Worm (Caenorhabditis elegans): Measurements from ENCODE around the gene ugt-3.

The ugt-3 gene

DNA sequence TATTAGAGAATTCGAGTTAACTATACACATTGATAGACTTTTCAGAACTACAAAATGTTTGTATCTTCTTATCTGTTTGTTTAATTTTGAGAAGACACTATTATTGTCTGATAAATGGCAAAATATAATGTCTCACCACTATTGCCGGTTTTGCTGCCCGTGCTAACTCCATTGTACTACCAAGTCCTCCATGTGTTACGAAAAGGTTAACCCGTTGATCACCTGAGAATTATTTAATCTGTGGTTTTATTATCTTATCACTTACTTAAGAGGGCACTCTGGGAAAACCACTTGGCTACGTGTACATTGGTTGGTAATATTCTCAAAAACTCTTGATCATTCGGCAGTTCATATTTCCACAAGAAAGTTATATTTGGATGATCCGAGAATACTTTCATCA is 4.1 kb downstream of the ugt-3 start:
- TF ChIP-seq ceh-13 (GFP tag; optimal IDR thresholded peaks at IDR 0.05) (no peak), sea-1 (GFP tag; conservative IDR thresholded peaks at IDR 0.05) (no peak), hmg-4 (GFP tag; optimal IDR thresholded peaks at IDR 0.05) (no peak), tra-4 (tag; optimal IDR thresholded peaks at IDR 0.05) (no peak), flt-1 (GFP tag; IDR thresholded peaks at IDR 0.05) (no peak), ceh-36 (tag; optimal IDR thresholded peaks at IDR 0.05) (no peak), B0310.2 (tag; optimal IDR thresholded peaks at IDR 0.05) (no peak), ets-7 (tag; optimal IDR thresholded peaks at IDR 0.05) (no peak), F13C5.2 (tag; optimal IDR thresholded peaks at IDR 0.05) (no peak), aly-1 (tag; optimal IDR thresholded peaks at IDR 0.05) (no peak), pes-1 (GFP tag; IDR thresholded peaks at IDR 0.05) (no peak)

DNA sequence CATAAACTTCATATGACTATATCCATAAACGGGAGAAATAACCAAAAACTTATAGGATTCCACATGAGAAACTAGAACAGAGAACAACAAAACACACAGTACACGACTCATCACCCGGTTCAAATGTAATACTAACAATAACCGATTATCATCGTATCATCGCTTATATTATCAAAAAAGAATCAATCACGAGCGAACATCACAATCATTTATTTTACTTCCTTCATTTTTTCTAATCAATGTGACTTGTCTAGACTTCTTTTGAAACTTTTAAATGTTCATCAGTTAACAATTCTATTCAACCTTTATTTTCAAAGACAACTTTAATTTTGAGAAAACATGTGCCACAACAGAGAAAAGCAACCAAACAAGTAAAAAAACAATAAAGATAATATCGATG is 4.9 kb downstream of the ugt-3 start, which contains the start of gene ugt-4:
TSS of gene ugt-4 (minus strand) at position 141 of the 400 bp plus-strand sequence.
- TF ChIP-seq ama-1 (optimal IDR thresholded peaks at IDR 0.05): no peak
- TF ChIP-seq aly-1 (tag; optimal IDR thresholded peaks at IDR 0.05): no peak
- TF ChIP-seq hnd-1 (tag; optimal IDR thresholded peaks at IDR 0.05): no peak
- no peak for TF ChIP-seq tbx-11 (GFP tag; IDR thresholded peaks at IDR 0.05)
- TF ChIP-seq scrt-1 (GFP tag; IDR thresholded peaks at IDR 0.05): no peak

- TF ChIP-seq sea-1 (GFP tag; conservative IDR thresholded peaks at IDR 0.05) (no peak), hmg-4 (GFP tag; optimal IDR thresholded peaks at IDR 0.05) (no peak), tra-4 (tag; optimal IDR thresholded peaks at IDR 0.05) (no peak), B0310.2 (tag; optimal IDR thresholded peaks at IDR 0.05) (no peak), hnd-1 (tag; optimal IDR thresholded peaks at IDR 0.05) (no peak), hmbx-1 (tag; optimal IDR thresholded peaks at IDR 0.05) (no peak)
Measured at ce11 chrV:12792752-12793151, 7.3 kb downstream of the ugt-3 start, which contains the start of gene ugt-5. Gene ugt-5, minus strand, starts transcription at chrV:12792965.

ce11 chrV:12790188-12790587 is 9.9 kb downstream of the ugt-3 start, which contains the start of gene srbc-43:
Gene srbc-43, minus strand, starts transcription at chrV:12790518.
- no peak for TF ChIP-seq hnd-1 (tag; optimal IDR thresholded peaks at IDR 0.05)
- TF ChIP-seq ceh-13 (GFP tag; optimal IDR thresholded peaks at IDR 0.05): no peak
- no peak for TF ChIP-seq ets-7 (tag; optimal IDR thresholded peaks at IDR 0.05)
- TF ChIP-seq tra-4 (tag; optimal IDR thresholded peaks at IDR 0.05): no peak
- TF ChIP-seq hmbx-1 (tag; optimal IDR thresholded peaks at IDR 0.05): no peak
- TF ChIP-seq F13C5.2 (tag; optimal IDR thresholded peaks at IDR 0.05): no peak
- TF ChIP-seq aly-1 (tag; optimal IDR thresholded peaks at IDR 0.05): no peak
- no peak for TF ChIP-seq tbx-11 (GFP tag; IDR thresholded peaks at IDR 0.05)
- no peak for TF ChIP-seq ama-1 (optimal IDR thresholded peaks at IDR 0.05)
- TF ChIP-seq pes-1 (GFP tag; IDR thresholded peaks at IDR 0.05): no peak
- TF ChIP-seq tbx-37 (GFP tag; conservative IDR thresholded peaks at IDR 0.05): no peak
- TF ChIP-seq scrt-1 (GFP tag; IDR thresholded peaks at IDR 0.05): no peak
- no peak for TF ChIP-seq flt-1 (GFP tag; IDR thresholded peaks at IDR 0.05)
- TF ChIP-seq hmg-4 (GFP tag; optimal IDR thresholded peaks at IDR 0.05): no peak

- TF ChIP-seq hmg-4 (GFP tag; optimal IDR thresholded peaks at IDR 0.05): no peak
- TF ChIP-seq hmbx-1 (tag; optimal IDR thresholded peaks at IDR 0.05): no peak
- TF ChIP-seq hnd-1 (tag; optimal IDR thresholded peaks at IDR 0.05): no peak
Measured at ce11 chrV:12788451-12788850, 11.6 kb downstream of the ugt-3 start, which contains the start of gene srbc-44. Gene srbc-44, minus strand, starts transcription at chrV:12788551.

- TF ChIP-seq scrt-1 (GFP tag; IDR thresholded peaks at IDR 0.05): no peak
- TF ChIP-seq F13C5.2 (tag; optimal IDR thresholded peaks at IDR 0.05): no peak
- no peak for TF ChIP-seq tbx-37 (GFP tag; conservative IDR thresholded peaks at IDR 0.05)
- TF ChIP-seq tbx-11 (GFP tag; IDR thresholded peaks at IDR 0.05): no peak
- TF ChIP-seq hmbx-1 (tag; optimal IDR thresholded peaks at IDR 0.05): no peak
- TF ChIP-seq flt-1 (GFP tag; IDR thresholded peaks at IDR 0.05): no peak
- no peak for TF ChIP-seq ama-1 (optimal IDR thresholded peaks at IDR 0.05)
- TF ChIP-seq sea-1 (GFP tag; conservative IDR thresholded peaks at IDR 0.05): no peak
- no peak for TF ChIP-seq ceh-13 (GFP tag; optimal IDR thresholded peaks at IDR 0.05)
- TF ChIP-seq tra-4 (tag; optimal IDR thresholded peaks at IDR 0.05): no peak
- no peak for TF ChIP-seq B0310.2 (tag; optimal IDR thresholded peaks at IDR 0.05)
- no peak for TF ChIP-seq hmg-4 (GFP tag; optimal IDR thresholded peaks at IDR 0.05)
- TF ChIP-seq pes-1 (GFP tag; IDR thresholded peaks at IDR 0.05): no peak
- TF ChIP-seq ceh-36 (tag; optimal IDR thresholded peaks at IDR 0.05): no peak
- no peak for TF ChIP-seq aly-1 (tag; optimal IDR thresholded peaks at IDR 0.05)
- TF ChIP-seq ets-7 (tag; optimal IDR thresholded peaks at IDR 0.05): no peak
- no peak for TF ChIP-seq hnd-1 (tag; optimal IDR thresholded peaks at IDR 0.05)
Measured at ce11 chrV:12787026-12787425, 13.0 kb downstream of the ugt-3 start, which contains the start of gene fkb-4. Gene fkb-4, minus strand, starts transcription at chrV:12787126.

DNA sequence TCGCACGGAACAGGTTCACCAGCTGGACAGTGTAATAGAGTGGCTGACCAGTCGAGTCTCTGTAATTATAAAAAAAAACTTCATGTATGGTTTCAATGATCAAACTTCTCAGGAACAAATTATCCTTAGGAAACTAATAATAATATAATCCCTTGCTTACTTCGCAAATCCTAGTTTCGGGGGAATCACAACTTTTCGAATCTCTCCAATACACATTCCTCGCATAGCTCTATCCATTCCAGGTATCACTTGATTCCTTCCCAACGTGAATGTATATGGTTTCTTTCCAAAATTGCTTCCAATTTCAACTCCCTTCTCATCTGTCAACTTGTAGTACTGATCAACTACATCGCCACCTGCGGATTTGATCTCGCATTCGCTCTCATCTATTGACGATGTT is 13.7 kb downstream of the ugt-3 start:
- TF ChIP-seq aly-1 (tag; optimal IDR thresholded peaks at IDR 0.05): no peak
- no peak for TF ChIP-seq pes-1 (GFP tag; IDR thresholded peaks at IDR 0.05)
- no peak for TF ChIP-seq tbx-37 (GFP tag; conservative IDR thresholded peaks at IDR 0.05)
- TF ChIP-seq hmbx-1 (tag; optimal IDR thresholded peaks at IDR 0.05): no peak

- TF ChIP-seq B0310.2 (tag; optimal IDR thresholded peaks at IDR 0.05) (no peak), aly-1 (tag; optimal IDR thresholded peaks at IDR 0.05) (no peak), flt-1 (GFP tag; IDR thresholded peaks at IDR 0.05) (no peak), hmg-4 (GFP tag; optimal IDR thresholded peaks at IDR 0.05) (no peak), ets-7 (tag; optimal IDR thresholded peaks at IDR 0.05) (no peak), tra-4 (tag; optimal IDR thresholded peaks at IDR 0.05) (no peak), hnd-1 (tag; optimal IDR thresholded peaks at IDR 0.05) (no peak), ceh-13 (GFP tag; optimal IDR thresholded peaks at IDR 0.05) (no peak), tbx-37 (GFP tag; conservative IDR thresholded peaks at IDR 0.05) (no peak), scrt-1 (GFP tag; IDR thresholded peaks at IDR 0.05) (no peak), ceh-36 (tag; optimal IDR thresholded peaks at IDR 0.05) (no peak), pes-1 (GFP tag; IDR thresholded peaks at IDR 0.05) (no peak), F13C5.2 (tag; optimal IDR thresholded peaks at IDR 0.05) (no peak)
Measured at ce11 chrV:12784861-12785260, 15.2 kb downstream of the ugt-3 start, which contains the start of gene sre-20. Gene sre-20, minus strand, starts transcription at chrV:12784961.

Data from whole organism, early embryonic.